Worm (Caenorhabditis elegans) whole organism, L2 larva: Measurements from ENCODE around the gene col-76.

ENCODE experiments used
- ZK546.5 ChIP-seq: sonication (generic microtip); optimal IDR thresholded peaks from 2 replicates; lab custom pipeline; 2017; ENCODE audit warnings: missing biosample characterization, missing genetic modification characterization
- ceh-82 ChIP-seq: fragments of 150-350 bp; optimal IDR thresholded peaks from 2 replicates; lab custom pipeline; 2014; ENCODE audit warnings: missing biosample characterization, missing genetic modification characterization
- nhr-10 ChIP-seq: sonication (generic microtip); optimal IDR thresholded peaks from 2 replicates; lab custom pipeline; 2017; ENCODE audit warnings: missing biosample characterization, missing genetic modification characterization
- unc-55 ChIP-seq: fragments of 150-350 bp; sonication (generic microtip); optimal IDR thresholded peaks from 3 replicates; lab custom pipeline; 2014; ENCODE audit warnings: missing biosample characterization, missing genetic modification reagents, missing genetic modification characterization
- unc-62 ChIP-seq: fragments of 150-350 bp; optimal IDR thresholded peaks from 2 replicates; lab custom pipeline; 2014; ENCODE audit warnings: missing biosample characterization, missing genetic modification reagents, missing genetic modification characterization

ce11 chrII:8249710-8250109 lies 45.6 kb downstream of the col-76 start:
- TF ChIP-seq ceh-82 (tag; lab: Kevin White, UChicago) = no peak
- TF ChIP-seq unc-62 = no peak
- no peak for TF ChIP-seq ZK546.5 (tag; lab: Kevin White, UChicago)
- TF ChIP-seq unc-55 (GFP tag; lab: Kevin White, UChicago) = no peak
- no peak for TF ChIP-seq nhr-10 (tag; lab: Kevin White, UChicago)
